Worm (Caenorhabditis elegans): Measurements from ENCODE around the gene stdh-1.

The stdh-1 gene

ce11 chrV:13936052-13936451 is 29.8 kb downstream of the stdh-1 start:
- TF ChIP-seq jun-1 (tag; optimal IDR thresholded peaks at IDR 0.05) (no peak), nhr-25 (tag; optimal IDR thresholded peaks at IDR 0.05) (peak; percentile 16), skn-1 (tag; optimal IDR thresholded peaks at IDR 0.05) (no peak), elt-1 (tag; optimal IDR thresholded peaks at IDR 0.05) (no peak), nhr-43 (tag; optimal IDR thresholded peaks at IDR 0.05; ENCODE audit: poor library complexity, severe bottlenecking) (peak; percentile 49), hmg-11 (tag; optimal IDR thresholded peaks at IDR 0.05) (no peak), ceh-28 (tag; optimal IDR thresholded peaks at IDR 0.05) (no peak), nhr-23 (tag; optimal IDR thresholded peaks at IDR 0.05) (peak; percentile 29), nhr-237 (tag; optimal IDR thresholded peaks at IDR 0.05) (no peak), lsy-12 (tag; optimal IDR thresholded peaks at IDR 0.05) (no peak), nhr-67 (tag; optimal IDR thresholded peaks at IDR 0.05) (no peak), R02D3.7 (tag; optimal IDR thresholded peaks at IDR 0.05) (no peak), elt-3 (tag; optimal IDR thresholded peaks at IDR 0.05) (peak in 1 of 3 experiments; percentile 27), ztf-11 (tag; optimal IDR thresholded peaks at IDR 0.05) (no peak)

DNA sequence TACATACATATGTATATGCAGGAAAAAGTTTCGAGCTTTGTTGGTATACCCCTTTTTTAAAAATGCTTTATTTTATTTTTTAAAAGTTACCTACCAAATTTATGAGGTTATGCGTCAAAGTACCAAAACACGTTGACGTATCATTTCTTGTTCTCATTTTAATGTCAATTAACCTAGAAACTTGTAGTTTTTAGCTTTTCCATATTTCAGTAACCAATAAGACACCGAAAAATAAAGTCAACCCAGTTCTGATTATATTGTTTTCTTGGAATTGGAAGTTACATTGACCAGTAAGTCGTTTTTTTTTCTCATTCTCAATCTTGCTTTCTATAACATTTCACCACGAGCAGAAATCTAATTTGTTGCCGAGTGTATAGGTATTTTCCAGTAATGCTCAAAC is 30.6 kb downstream of the stdh-1 start, which contains the start of gene srw-145:
srw-145 (plus strand) TSS at position 301 of the 400 bp plus-strand sequence.
- TF ChIP-seq nhr-11 (tag; optimal IDR thresholded peaks at IDR 0.05) (peak; percentile 62), nhr-12 (tag; optimal IDR thresholded peaks at IDR 0.05) (no peak)

DNA sequence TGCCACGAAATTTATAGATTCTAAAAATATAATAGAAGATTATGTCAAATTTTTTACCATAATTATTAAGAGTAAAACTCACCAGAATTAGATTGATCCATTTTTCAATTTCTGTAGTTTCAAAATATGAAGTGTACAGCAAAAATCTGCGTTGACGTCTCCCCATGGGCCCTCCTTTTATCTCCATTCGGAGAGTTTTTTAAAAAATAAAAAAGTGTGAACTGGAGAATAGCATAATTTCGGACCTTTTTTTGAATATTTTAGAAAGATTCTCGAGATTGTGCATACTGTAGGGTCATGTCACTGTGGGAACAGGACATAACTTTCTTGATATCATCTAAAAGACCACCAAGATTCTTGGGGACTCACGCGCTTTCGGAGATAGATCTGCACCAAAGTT is 35.8 kb downstream of the stdh-1 start, which contains the start of gene dpr-1:
dpr-1 (minus strand) TSS at position 101 of the 400 bp plus-strand sequence.
- no peak for TF ChIP-seq egl-27 (tag; optimal IDR thresholded peaks at IDR 0.05)
- no peak for TF ChIP-seq sea-2 (GFP tag; optimal IDR thresholded peaks at IDR 0.05)
- no peak for TF ChIP-seq fkh-10 (GFP tag; optimal IDR thresholded peaks at IDR 0.05)
- no peak for TF ChIP-seq unc-62 (GFP tag; optimal IDR thresholded peaks at IDR 0.05)
- no peak for TF ChIP-seq ceh-9 (tag; optimal IDR thresholded peaks at IDR 0.05)
- TF ChIP-seq hmg-11 (tag; optimal IDR thresholded peaks at IDR 0.05): no peak
- TF ChIP-seq unc-39 (tag; optimal IDR thresholded peaks at IDR 0.05): no peak
- no peak for TF ChIP-seq lin-15B (tag; optimal IDR thresholded peaks at IDR 0.05)
- no peak for TF ChIP-seq lsy-12 (tag; optimal IDR thresholded peaks at IDR 0.05)
- no peak for TF ChIP-seq nhr-43 (tag; optimal IDR thresholded peaks at IDR 0.05; ENCODE audit: poor library complexity, severe bottlenecking)
- no peak for TF ChIP-seq lin-39 (tag; optimal IDR thresholded peaks at IDR 0.05)
- TF ChIP-seq daf-12 (tag; optimal IDR thresholded peaks at IDR 0.05): no peak
- TF ChIP-seq elt-2 (tag; optimal IDR thresholded peaks at IDR 0.05): no peak
- no peak for TF ChIP-seq skn-1 (tag; optimal IDR thresholded peaks at IDR 0.05)
- no peak for TF ChIP-seq mdl-1 (tag; optimal IDR thresholded peaks at IDR 0.05)
- TF ChIP-seq elt-3 (tag; optimal IDR thresholded peaks at IDR 0.05): no peak
- no peak for TF ChIP-seq mml-1 (tag; optimal IDR thresholded peaks at IDR 0.05)
- TF ChIP-seq fkh-2 (tag; optimal IDR thresholded peaks at IDR 0.05): no peak

- TF ChIP-seq ceh-9 (tag; optimal IDR thresholded peaks at IDR 0.05): no peak
- TF ChIP-seq ceh-82 (tag; optimal IDR thresholded peaks at IDR 0.05): no peak
- no peak for TF ChIP-seq ama-1 (optimal IDR thresholded peaks at IDR 0.05)
- TF ChIP-seq sea-2 (GFP tag; optimal IDR thresholded peaks at IDR 0.05): no peak
- TF ChIP-seq hmg-11 (tag; optimal IDR thresholded peaks at IDR 0.05): no peak
- TF ChIP-seq pqm-1 (tag; optimal IDR thresholded peaks at IDR 0.05): no peak
- no peak for TF ChIP-seq elt-3 (tag; optimal IDR thresholded peaks at IDR 0.05)
- no peak for TF ChIP-seq nhr-67 (tag; optimal IDR thresholded peaks at IDR 0.05)
- TF ChIP-seq nhr-43 (tag; optimal IDR thresholded peaks at IDR 0.05; ENCODE audit: poor library complexity, severe bottlenecking): no peak
- no peak for TF ChIP-seq nhr-237 (tag; optimal IDR thresholded peaks at IDR 0.05)
- no peak for TF ChIP-seq lin-15B (tag; optimal IDR thresholded peaks at IDR 0.05)
- no peak for TF ChIP-seq ZK546.5 (tag; optimal IDR thresholded peaks at IDR 0.05)
- TF ChIP-seq unc-62 (GFP tag; optimal IDR thresholded peaks at IDR 0.05): no peak
- no peak for TF ChIP-seq lin-39 (tag; optimal IDR thresholded peaks at IDR 0.05)
- no peak for TF ChIP-seq egl-5 (tag; optimal IDR thresholded peaks at IDR 0.05)
- no peak for TF ChIP-seq nhr-23 (tag; optimal IDR thresholded peaks at IDR 0.05)
Measured at ce11 chrV:13946385-13947019, 40.2 kb downstream of the stdh-1 start, which contains the start of the genes srx-10 and clec-226. TSS of gene srx-10 (minus strand) at chrV:13946485. TSS of gene clec-226 (plus strand) at chrV:13946969.

DNA sequence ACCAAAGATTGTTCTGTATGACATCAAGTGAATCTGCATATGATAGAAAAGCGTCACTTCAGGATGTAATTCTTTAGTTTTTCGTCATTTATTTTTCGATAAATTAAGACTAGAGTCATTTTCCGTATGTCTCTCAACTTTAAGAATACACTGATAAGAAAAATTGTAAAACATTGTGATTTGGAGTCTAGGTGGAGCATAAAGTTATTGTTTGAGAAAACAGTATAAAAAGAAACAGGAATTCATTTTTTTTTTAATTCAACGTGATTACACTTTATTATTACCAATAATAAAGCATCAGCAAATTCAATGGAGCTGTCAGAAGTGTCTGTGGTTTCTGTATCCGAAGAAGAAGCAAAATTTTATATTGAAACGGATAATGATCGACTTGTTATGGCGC is 42.7 kb downstream of the stdh-1 start, which contains the start of gene R10D12.6:
R10D12.6 (plus strand) TSS at position 301 of the 400 bp plus-strand sequence.
- no peak for TF ChIP-seq skn-1 (tag; optimal IDR thresholded peaks at IDR 0.05)
- no peak for TF ChIP-seq ama-1 (optimal IDR thresholded peaks at IDR 0.05)
- peak; percentile 38 for TF ChIP-seq pqm-1 (tag; optimal IDR thresholded peaks at IDR 0.05)
- TF ChIP-seq zag-1 (tag; optimal IDR thresholded peaks at IDR 0.05): no peak
- peak; percentile 3 for TF ChIP-seq elt-2 (tag; optimal IDR thresholded peaks at IDR 0.05)
- no peak for TF ChIP-seq ztf-11 (tag; optimal IDR thresholded peaks at IDR 0.05)
- no peak for TF ChIP-seq nhr-28 (tag; optimal IDR thresholded peaks at IDR 0.05)
- TF ChIP-seq nhr-43 (tag; optimal IDR thresholded peaks at IDR 0.05; ENCODE audit: poor library complexity, severe bottlenecking): no peak
- no peak for TF ChIP-seq ceh-9 (tag; optimal IDR thresholded peaks at IDR 0.05)
- no peak for TF ChIP-seq lin-39 (tag; optimal IDR thresholded peaks at IDR 0.05)
